Worm (Caenorhabditis elegans): ENCODE measurements around the gene srt-17.

srt-17 gene

ce11 chrV:652940-653339 is 28.1 kb upstream of the srt-17 start, which contains the start of gene srj-5:
TSS of gene srj-5 (minus strand) at chrV:653040.
- no peak for TF ChIP-seq nhr-85 (tag)
- TF ChIP-seq grh-1 (GFP tag; IDR thresholded peaks at IDR 0.05): no peak
- no peak for TF ChIP-seq lin-15B (tag; optimal IDR thresholded peaks at IDR 0.05)
- no peak for TF ChIP-seq lin-39 (tag; optimal IDR thresholded peaks at IDR 0.05)
- TF ChIP-seq ceh-82 (tag; optimal IDR thresholded peaks at IDR 0.05): no peak
- no peak for TF ChIP-seq lin-14 (GFP tag; optimal IDR thresholded peaks at IDR 0.05)
- no peak for TF ChIP-seq nhr-28 (tag; optimal IDR thresholded peaks at IDR 0.05)
- TF ChIP-seq snu-23 (GFP tag; optimal IDR thresholded peaks at IDR 0.05): no peak
- no peak for TF ChIP-seq ets-5 (GFP tag; IDR thresholded peaks at IDR 0.05)
- TF ChIP-seq ztf-11 (tag; optimal IDR thresholded peaks at IDR 0.05): no peak

ce11 chrV:646888-647287 is 22.1 kb upstream of the srt-17 start, which contains the start of gene ugt-42:
TSS of gene ugt-42 (plus strand) at chrV:647188.
- no peak for TF ChIP-seq irx-1 (tag; optimal IDR thresholded peaks at IDR 0.05)
- TF ChIP-seq ets-5 (GFP tag; IDR thresholded peaks at IDR 0.05): no peak
- no peak for TF ChIP-seq ztf-11 (tag; optimal IDR thresholded peaks at IDR 0.05)
- no peak for TF ChIP-seq C34B4.2 (tag; optimal IDR thresholded peaks at IDR 0.05)
- no peak for TF ChIP-seq pax-3 (tag; optimal IDR thresholded peaks at IDR 0.05)
- TF ChIP-seq nhr-90 (tag; optimal IDR thresholded peaks at IDR 0.05; ENCODE audit: poor library complexity): no peak

ce11 chrV:646129-646528 is 21.3 kb upstream of the srt-17 start, which contains the start of gene F48G7.12:
TSS of gene F48G7.12 (minus strand) at chrV:646229.
- TF ChIP-seq hlh-4 (tag; optimal IDR thresholded peaks at IDR 0.05) (no peak), rnt-1 (tag; optimal IDR thresholded peaks at IDR 0.05) (no peak), elt-2 (tag; optimal IDR thresholded peaks at IDR 0.05) (no peak), sox-4 (tag; optimal IDR thresholded peaks at IDR 0.05) (no peak), aha-1 (tag; optimal IDR thresholded peaks at IDR 0.05) (no peak), mdl-1 (tag; optimal IDR thresholded peaks at IDR 0.05) (no peak), mep-1 (tag; optimal IDR thresholded peaks at IDR 0.05) (no peak), unc-98 (GFP tag; IDR thresholded peaks at IDR 0.05) (no peak), jun-1 (tag; optimal IDR thresholded peaks at IDR 0.05) (no peak), pag-3 (tag; optimal IDR thresholded peaks at IDR 0.05; ENCODE audit: borderline replicate concordance, insufficient read depth) (no peak)

ce11 chrV:642750-643149 is 17.9 kb upstream of the srt-17 start, which contains the start of gene nhr-190:
TSS of gene nhr-190 (minus strand) at chrV:642924.
- TF ChIP-seq rnt-1 (tag; optimal IDR thresholded peaks at IDR 0.05): peak; percentile 33
- no peak for TF ChIP-seq unc-62 (GFP tag; optimal IDR thresholded peaks at IDR 0.05)
- peak; percentile 22 for TF ChIP-seq nhr-20 (tag; optimal IDR thresholded peaks at IDR 0.05)
- TF ChIP-seq ceh-8 (GFP tag; optimal IDR thresholded peaks at IDR 0.05): no peak
- peak; percentile 41 for TF ChIP-seq fkh-8 (tag; optimal IDR thresholded peaks at IDR 0.05)
- TF ChIP-seq ceh-82 (tag; optimal IDR thresholded peaks at IDR 0.05): peak in 1 of 3 experiments; percentile 2
- TF ChIP-seq hpl-2 (GFP tag; optimal IDR thresholded peaks at IDR 0.05): no peak
- TF ChIP-seq efl-1 (optimal IDR thresholded peaks at IDR 0.05): peak; percentile 31 to 47
- TF ChIP-seq efl-1 (GFP tag; optimal IDR thresholded peaks at IDR 0.05 in 1 of 2): no peak
- TF ChIP-seq swsn-7 (tag; optimal IDR thresholded peaks at IDR 0.05): peak; percentile 30

- TF ChIP-seq mdl-1 (tag; optimal IDR thresholded peaks at IDR 0.05): no peak
- no peak for TF ChIP-seq aha-1 (tag; optimal IDR thresholded peaks at IDR 0.05)
- no peak for TF ChIP-seq pax-3 (tag; optimal IDR thresholded peaks at IDR 0.05)
- TF ChIP-seq hlh-17 (GFP tag; optimal IDR thresholded peaks at IDR 0.05; ENCODE audit: borderline replicate concordance): no peak
- no peak for TF ChIP-seq nhr-71 (tag; optimal IDR thresholded peaks at IDR 0.05)
- TF ChIP-seq nhr-19 (GFP tag; conservative IDR thresholded peaks at IDR 0.05): no peak
- TF ChIP-seq ztf-11 (tag; optimal IDR thresholded peaks at IDR 0.05): no peak
- TF ChIP-seq blmp-1 (tag; optimal IDR thresholded peaks at IDR 0.05): no peak
- no peak for TF ChIP-seq nhr-237 (tag; optimal IDR thresholded peaks at IDR 0.05)
- TF ChIP-seq nhr-28 (tag; optimal IDR thresholded peaks at IDR 0.05): no peak
- no peak for TF ChIP-seq hlh-4 (tag; optimal IDR thresholded peaks at IDR 0.05)
- TF ChIP-seq ces-1 (GFP tag; optimal IDR thresholded peaks at IDR 0.05): no peak
- no peak for TF ChIP-seq xbp-1 (tag; optimal IDR thresholded peaks at IDR 0.05)
- TF ChIP-seq egl-13 (tag; optimal IDR thresholded peaks at IDR 0.05): no peak
These were observed 13.5 kb upstream of the srt-17 start, which contains the start of gene srj-37 for ce11 chrV:638328-638727. TSS of gene srj-37 (plus strand) at chrV:638628.
